Fruit fly (Drosophila melanogaster) whole organism, embryonic: ENCODE results near the gene CG9628.

Source experiments
- Abd-B ChIP-seq: fragments of 200-800 bp; sonication (Bioruptor generic); optimal IDR thresholded peaks from 2 replicates; lab custom pipeline; 2018; ENCODE audit warnings: missing biosample characterization, mild to moderate bottlenecking, missing genetic modification characterization, moderate library complexity
- BtbVII ChIP-seq: fragments of 200-800 bp; sonication (Bioruptor generic); optimal IDR thresholded peaks from 3 replicates; lab custom pipeline; 2017; ENCODE audit warnings: missing biosample characterization, mild to moderate bottlenecking, missing genetic modification characterization
- CG10543 ChIP-seq: fragments of 200-800 bp; sonication (Bioruptor generic); optimal IDR thresholded peaks from 3 replicates; lab custom pipeline; 2017; ENCODE audit warnings: missing biosample characterization, mild to moderate bottlenecking, missing genetic modification characterization, moderate library complexity
- CG10565 ChIP-seq: fragments of 200-800 bp; sonication (Bioruptor generic); optimal IDR thresholded peaks from 3 replicates; lab custom pipeline; 2016; ENCODE audit warnings: missing biosample characterization, mild to moderate bottlenecking, missing genetic modification characterization
- CG10654 ChIP-seq: fragments of 200-800 bp; sonication (Bioruptor generic); optimal IDR thresholded peaks from 2 replicates; lab custom pipeline; 2016; ENCODE audit warnings: missing biosample characterization, missing genetic modification characterization
- CG11504 ChIP-seq: fragments of 200-800 bp; sonication (Bioruptor generic); optimal IDR thresholded peaks from 3 replicates; lab custom pipeline; 2019; ENCODE audit warnings: missing biosample characterization, mild to moderate bottlenecking, missing genetic modification characterization, moderate library complexity
- CG13123 ChIP-seq: fragments of 200-800 bp; sonication (Bioruptor generic); optimal IDR thresholded peaks from 2 replicates; lab custom pipeline; 2016; ENCODE audit warnings: missing biosample characterization, missing genetic modification characterization
- CG14860 ChIP-seq: fragments of 200-800 bp; sonication (Bioruptor generic); IDR thresholded peaks from 3 replicates; pipeline ENCODE4 v1.3.6; 2022; ENCODE audit warnings: missing biosample characterization, missing genetic modification characterization; ENCODE audit not compliant: partially characterized antibody
- CG14965 ChIP-seq: fragments of 200-800 bp; sonication (Bioruptor generic); optimal IDR thresholded peaks from 2 replicates; lab custom pipeline; 2016; ENCODE audit warnings: missing biosample characterization, missing genetic modification characterization, borderline replicate concordance
- CG16779 ChIP-seq: fragments of 200-800 bp; sonication (Bioruptor generic); IDR thresholded peaks from 2 replicates; pipeline ENCODE4 v1.3.6; 2022; ENCODE audit warnings: missing biosample characterization, missing genetic modification characterization
- CG17186 ChIP-seq: fragments of 200-800 bp; sonication (Bioruptor generic); optimal IDR thresholded peaks from 3 replicates; lab custom pipeline; 2017; ENCODE audit warnings: missing biosample characterization, missing genetic modification reagents, missing genetic modification characterization
- CG17328 ChIP-seq: fragments of 200-800 bp; sonication (Bioruptor generic); IDR thresholded peaks from 2 replicates; pipeline ENCODE4 v1.3.6; 2022; ENCODE audit warnings: missing biosample characterization, missing genetic modification characterization
- CG1792 ChIP-seq: fragments of 200-800 bp; sonication (Bioruptor generic); optimal IDR thresholded peaks from 2 replicates; lab custom pipeline; 2016; ENCODE audit warnings: missing biosample characterization, missing genetic modification characterization
- CG2199 ChIP-seq: fragments of 200-800 bp; sonication (Bioruptor generic); IDR thresholded peaks from 3 replicates; pipeline ENCODE4 v1.3.6; 2022; ENCODE audit warnings: missing biosample characterization, missing genetic modification characterization
- CG30020 ChIP-seq: fragments of 200-800 bp; optimal IDR thresholded peaks from 2 replicates; lab custom pipeline; 2019; ENCODE audit warnings: missing biosample characterization, mild to moderate bottlenecking, missing genetic modification characterization, moderate library complexity
- CG31441 ChIP-seq: fragments of 200-800 bp; sonication (Bioruptor generic); IDR thresholded peaks from 2 replicates; pipeline ENCODE4 v1.3.6; 2022; ENCODE audit warnings: missing biosample characterization, missing genetic modification characterization
- CG4328 ChIP-seq: fragments of 200-800 bp; sonication (Bioruptor generic); optimal IDR thresholded peaks from 3 replicates; lab custom pipeline; 2017; ENCODE audit warnings: missing biosample characterization, missing genetic modification reagents, missing genetic modification characterization
- CG5180 ChIP-seq: fragments of 200-800 bp; sonication (Bioruptor generic); optimal IDR thresholded peaks from 3 replicates; lab custom pipeline; 2017; ENCODE audit warnings: missing biosample characterization, missing genetic modification characterization, mild to moderate bottlenecking, moderate library complexity, missing genetic modification reagents
- CG6254 ChIP-seq: fragments of 200-800 bp; sonication (Bioruptor generic); optimal IDR thresholded peaks from 3 replicates; lab custom pipeline; 2017; ENCODE audit warnings: mild to moderate bottlenecking, missing biosample characterization, missing genetic modification reagents, missing genetic modification characterization
- CG7786 ChIP-seq: fragments of 200-800 bp; sonication (Bioruptor generic); optimal IDR thresholded peaks from 2 replicates; lab custom pipeline; 2016; ENCODE audit warnings: missing biosample characterization, missing genetic modification characterization
- CTCF ChIP-seq: fragments of 200-800 bp; sonication (Bioruptor generic); optimal IDR thresholded peaks from 2 replicates; lab custom pipeline; 2017; ENCODE audit warnings: missing biosample characterization, mild to moderate bottlenecking, missing genetic modification characterization, moderate library complexity
- D19A ChIP-seq: fragments of 200-800 bp; optimal IDR thresholded peaks from 3 replicates; lab custom pipeline; 2019; ENCODE audit warnings: missing biosample characterization, mild to moderate bottlenecking, missing genetic modification characterization, moderate library complexity
- Dfd ChIP-seq, 2 experiments: fragments of >200 bp; optimal IDR thresholded peaks; 2 replicates each; lab custom pipeline; 2017; ENCODE audit warnings: missing biosample characterization in 2 of 2, missing genetic modification characterization in 2 of 2
- ERR ChIP-seq: fragments of 200-800 bp; sonication (Bioruptor generic); optimal IDR thresholded peaks from 2 replicates; lab custom pipeline; 2016; ENCODE audit warnings: missing biosample characterization, missing genetic modification characterization
- Ets97D ChIP-seq: fragments of 200-800 bp; sonication (Bioruptor generic); optimal IDR thresholded peaks from 3 replicates; lab custom pipeline; 2016; ENCODE audit warnings: missing biosample characterization, missing genetic modification characterization
- Fer3 ChIP-seq: fragments of 200-800 bp; sonication (Bioruptor generic); optimal IDR thresholded peaks from 2 replicates; lab custom pipeline; 2018; ENCODE audit warnings: missing biosample characterization, mild to moderate bottlenecking, missing genetic modification characterization, moderate library complexity
- HLH4C ChIP-seq: fragments of 200-800 bp; sonication (Bioruptor generic); IDR thresholded peaks from 3 replicates; pipeline ENCODE4 v1.3.6; 2022; ENCODE audit warnings: missing biosample characterization, missing genetic modification characterization; ENCODE audit not compliant: partially characterized antibody
- Med ChIP-seq: fragments of 200-800 bp; sonication (Bioruptor generic); peaks from one replicate; lab custom pipeline; 2016; ENCODE audit warnings: missing biosample characterization, missing genetic modification characterization, mild to moderate bottlenecking, inconsistent platforms, moderate library complexity
- Mes4 ChIP-seq: fragments of 200-800 bp; sonication (Bioruptor generic); optimal IDR thresholded peaks from 2 replicates; lab custom pipeline; 2016; ENCODE audit warnings: missing biosample characterization, missing genetic modification characterization
- Ptx1 ChIP-seq: fragments of 200-800 bp; sonication (Bioruptor generic); IDR thresholded peaks from 2 replicates; pipeline ENCODE4 v1.3.6; 2022; ENCODE audit warnings: missing biosample characterization, missing genetic modification characterization
- Sin3A ChIP-seq: fragments of >200 bp; optimal IDR thresholded peaks from 2 replicates; lab custom pipeline; 2018
- Sox102F ChIP-seq: fragments of 200-800 bp; sonication (Bioruptor generic); optimal IDR thresholded peaks from 2 replicates; lab custom pipeline; 2018; ENCODE audit warnings: missing biosample characterization, mild to moderate bottlenecking, missing genetic modification characterization, moderate library complexity
- Spps ChIP-seq: fragments of 200-800 bp; sonication (Bioruptor generic); optimal IDR thresholded peaks from 2 replicates; lab custom pipeline; 2018; ENCODE audit warnings: missing biosample characterization, mild to moderate bottlenecking, missing genetic modification characterization
- Usf ChIP-seq: fragments of 200-800 bp; sonication (Bioruptor generic); optimal IDR thresholded peaks from 2 replicates; lab custom pipeline; 2017; ENCODE audit warnings: missing genotype, missing biosample characterization, missing genetic modification characterization
- Xbp1 ChIP-seq: fragments of 200-800 bp; sonication (Bioruptor generic); optimal IDR thresholded peaks from 3 replicates; lab custom pipeline; 2016; ENCODE audit warnings: missing biosample characterization, mild to moderate bottlenecking, missing genetic modification characterization
- ato ChIP-seq: fragments of 200-800 bp; sonication (Bioruptor generic); IDR thresholded peaks from 2 replicates; pipeline ENCODE4 v1.3.6; 2022; ENCODE audit warnings: missing biosample characterization, missing genetic modification characterization; ENCODE audit not compliant: partially characterized antibody
- bcd ChIP-seq: fragments of 200-800 bp; sonication (Bioruptor generic); optimal IDR thresholded peaks from 2 replicates; lab custom pipeline; 2017; ENCODE audit warnings: missing biosample characterization, mild to moderate bottlenecking, missing genetic modification characterization
- bigmax ChIP-seq: fragments of 200-800 bp; sonication (Bioruptor generic); optimal IDR thresholded peaks from 2 replicates; lab custom pipeline; 2018; ENCODE audit warnings: missing biosample characterization, mild to moderate bottlenecking, missing genetic modification characterization
- corto ChIP-seq: fragments of 200-800 bp; sonication (Bioruptor generic); optimal IDR thresholded peaks from 2 replicates; lab custom pipeline; 2016; ENCODE audit warnings: missing biosample characterization, mild to moderate bottlenecking, missing genetic modification characterization, moderate library complexity
- croc ChIP-seq: fragments of 200-800 bp; sonication (Bioruptor generic); conservative IDR thresholded peaks from 3 replicates; pipeline ENCODE4 v1.3.6; 2022; ENCODE audit warnings: missing biosample characterization, missing genetic modification characterization
- ems ChIP-seq: fragments of 200-800 bp; sonication (Bioruptor generic); optimal IDR thresholded peaks from 3 replicates; lab custom pipeline; 2016; ENCODE audit warnings: missing biosample characterization, missing genetic modification characterization
- eve ChIP-seq, 2 experiments: fragments of >200 bp; optimal IDR thresholded peaks; 2 replicates each; lab custom pipeline; 2017; ENCODE audit warnings: missing biosample characterization in 2 of 2, missing genetic modification characterization in 2 of 2
- ftz-f1 ChIP-seq: fragments of 200-800 bp; sonication (Bioruptor generic); optimal IDR thresholded peaks from 2 replicates; lab custom pipeline; 2016; ENCODE audit warnings: missing biosample characterization, missing genetic modification characterization
- gsb-n ChIP-seq: fragments of 200-800 bp; sonication (Bioruptor generic); optimal IDR thresholded peaks from 3 replicates; lab custom pipeline; 2018; ENCODE audit warnings: missing biosample characterization, mild to moderate bottlenecking, missing genetic modification characterization
- hth ChIP-seq: fragments of >200 bp; optimal IDR thresholded peaks from 2 replicates; lab custom pipeline; 2017; ENCODE audit warnings: inconsistent platforms
- kah ChIP-seq: fragments of 200-800 bp; sonication (Bioruptor generic); optimal IDR thresholded peaks from 2 replicates; lab custom pipeline; 2018; ENCODE audit warnings: missing biosample characterization, mild to moderate bottlenecking, missing genetic modification characterization
- org-1 ChIP-seq: fragments of 200-800 bp; sonication (Bioruptor generic); optimal IDR thresholded peaks from 2 replicates; lab custom pipeline; 2017; ENCODE audit warnings: missing biosample characterization, missing genetic modification characterization
- p53 ChIP-seq: fragments of 200-800 bp; sonication (Bioruptor generic); optimal IDR thresholded peaks from 2 replicates; lab custom pipeline; 2016; ENCODE audit warnings: missing biosample characterization, missing genetic modification characterization
- tio ChIP-seq: fragments of 200-800 bp; sonication (Bioruptor generic); optimal IDR thresholded peaks from 2 replicates; lab custom pipeline; 2017; ENCODE audit warnings: missing biosample characterization, missing genetic modification characterization, inconsistent platforms
- toy ChIP-seq: fragments of 200-800 bp; sonication (Bioruptor generic); IDR thresholded peaks from 2 replicates; pipeline ENCODE4 v1.3.6; 2022; ENCODE audit warnings: missing biosample characterization, missing genetic modification characterization
- zen ChIP-seq: fragments of 200-800 bp; sonication (Bioruptor generic); optimal IDR thresholded peaks from 3 replicates; lab custom pipeline; 2018; ENCODE audit warnings: missing biosample characterization, mild to moderate bottlenecking, missing genetic modification characterization, moderate library complexity

CG9628 gene

dm6 chr3L:14634019-14634772 lies 11.6 kb downstream of the CG9628 start:
- no peak for TF ChIP-seq bigmax (GFP tag; lab: Kevin White, UChicago)
- TF ChIP-seq Usf (GFP tag; lab: Kevin White, UChicago), result no peak
- no peak for TF ChIP-seq hth (lab: Kevin White, UChicago)
- TF ChIP-seq CG2199 (GFP tag; lab: Robert Waterston, UW), result no peak
- 0 out of 2 replicates have a peak, but pooled peaks have one; percentile 39 for TF ChIP-seq CG31441 (GFP tag; lab: Robert Waterston, UW)
- TF ChIP-seq Sox102F (GFP tag; lab: Kevin White, UChicago), result peak; percentile 43
- no peak for TF ChIP-seq Fer3 (tag; lab: Kevin White, UChicago)
- no peak for TF ChIP-seq CG17328 (GFP tag; lab: Robert Waterston, UW)
- no peak for TF ChIP-seq ato (GFP tag; lab: Robert Waterston, UW)
- TF ChIP-seq BtbVII, result no peak
- TF ChIP-seq Med (GFP tag; lab: Kevin White, UChicago), result peak; percentile 70
- TF ChIP-seq CG10565, result no peak
- no peak for TF ChIP-seq Dfd (GFP tag; optimal IDR thresholded peaks at IDR 0.05; lab: Kevin White, UChicago)
- TF ChIP-seq p53 (GFP tag; lab: Kevin White, UChicago), result no peak
- no peak for TF ChIP-seq croc
- TF ChIP-seq Abd-B, result peak; percentile 14
- peak; percentile 51 for TF ChIP-seq CG11504 (tag; lab: Kevin White, UChicago)
- TF ChIP-seq CG16779 (GFP tag; lab: Robert Waterston, UW), result no peak
- no peak for TF ChIP-seq CG13123 (GFP tag; lab: Kevin White, UChicago)
- TF ChIP-seq Sin3A (lab: Kevin White, UChicago), result no peak
- TF ChIP-seq CG4328 (GFP tag; lab: Kevin White, UChicago), result no peak
- no peak for TF ChIP-seq kah (GFP tag; lab: Kevin White, UChicago)
- no peak for TF ChIP-seq ftz-f1 (GFP tag; lab: Kevin White, UChicago)
- TF ChIP-seq CG17186 (GFP tag; lab: Kevin White, UChicago), result no peak
- TF ChIP-seq gsb-n (tag; lab: Kevin White, UChicago), result peak; percentile 19
- TF ChIP-seq Xbp1 (GFP tag; lab: Kevin White, UChicago), result peak; percentile 42
- no peak for TF ChIP-seq CG6254 (GFP tag; lab: Kevin White, UChicago)
- TF ChIP-seq bcd (GFP tag; lab: Kevin White, UChicago), result no peak
- TF ChIP-seq D19A, result no peak
- TF ChIP-seq CG1792 (GFP tag; lab: Kevin White, UChicago), result no peak
- TF ChIP-seq CG30020 (tag; lab: Kevin White, UChicago), result no peak
- TF ChIP-seq ems (GFP tag; lab: Kevin White, UChicago), result no peak
- peak; percentile 28 for TF ChIP-seq Spps (tag; lab: Kevin White, UChicago)
- TF ChIP-seq Ptx1 (GFP tag; lab: Robert Waterston, UW), result peak; percentile 44; the same call in 1 of the 2 replicates
- peak; percentile 5 for TF ChIP-seq CG14965 (GFP tag; lab: Kevin White, UChicago)
- no peak for TF ChIP-seq eve (GFP tag; optimal IDR thresholded peaks at IDR 0.05; lab: Kevin White, UChicago)
- 0 out of 3 replicates have a peak, but pooled peaks have one; percentile 13 for TF ChIP-seq HLH4C (GFP tag; lab: Robert Waterston, UW)
- no peak for TF ChIP-seq toy (GFP tag; lab: Robert Waterston, UW)
- no peak for TF ChIP-seq CG7786 (GFP tag; lab: Kevin White, UChicago)
- TF ChIP-seq zen (tag; lab: Kevin White, UChicago), result peak; percentile 3
- TF ChIP-seq Ets97D, result no peak
- no peak for TF ChIP-seq CTCF
- TF ChIP-seq corto, result peak; percentile 73
- no peak for TF ChIP-seq CG10654
- peak; percentile 41 for TF ChIP-seq Mes4 (GFP tag; lab: Kevin White, UChicago)
- no peak for TF ChIP-seq CG14860 (GFP tag; lab: Robert Waterston, UW)
- no peak for TF ChIP-seq ERR (GFP tag; lab: Kevin White, UChicago)
- TF ChIP-seq org-1 (GFP tag; lab: Kevin White, UChicago), result no peak
- no peak for TF ChIP-seq CG5180 (GFP tag; lab: Kevin White, UChicago)
- no peak for TF ChIP-seq tio (GFP tag; lab: Kevin White, UChicago)
- no peak for TF ChIP-seq CG10543 (GFP tag; lab: Kevin White, UChicago)
